Worm (Caenorhabditis elegans) whole organism, early embryonic: ENCODE measurements around the gene C24H10.4.

Experiments used
- F13C5.2 ChIP-seq: sonication (generic microtip); optimal IDR thresholded peaks from 2 replicates; lab custom pipeline; 2017; ENCODE audit warnings: mild to moderate bottlenecking, missing genetic modification characterization, inconsistent platforms, missing compliant biosample characterization
- ama-1 ChIP-seq: fragments of 150-350 bp; optimal IDR thresholded peaks from 2 replicates; lab custom pipeline; 2014
- ceh-13 ChIP-seq: fragments of 200-800 bp; sonication (Bioruptor generic); optimal IDR thresholded peaks from 2 replicates; lab custom pipeline; 2018; ENCODE audit warnings: mild to moderate bottlenecking, missing genetic modification characterization, missing compliant biosample characterization
- ceh-36 ChIP-seq: sonication (generic microtip); optimal IDR thresholded peaks from 2 replicates; lab custom pipeline; 2016; ENCODE audit warnings: missing genetic modification characterization, inconsistent platforms, missing compliant biosample characterization
- ets-7 ChIP-seq: sonication (generic microtip); optimal IDR thresholded peaks from 2 replicates; lab custom pipeline; 2016; ENCODE audit warnings: missing genotype, missing genetic modification characterization, missing compliant biosample characterization
- flt-1 ChIP-seq: fragments of 200-800 bp; sonication (Bioruptor generic); IDR thresholded peaks from 2 replicates; pipeline ENCODE4 v1.3.6; 2022; ENCODE audit warnings: missing genetic modification characterization, missing compliant biosample characterization
- hmbx-1 ChIP-seq: sonication (generic microtip); optimal IDR thresholded peaks from 2 replicates; lab custom pipeline; 2016; ENCODE audit warnings: mild to moderate bottlenecking, missing genetic modification characterization, missing compliant biosample characterization
- pes-1 ChIP-seq: fragments of 200-800 bp; sonication (Bioruptor generic); IDR thresholded peaks from 2 replicates; pipeline ENCODE4 v1.3.6; 2022; ENCODE audit warnings: missing genetic modification reagents, missing genetic modification characterization, missing compliant biosample characterization
- tbx-37 ChIP-seq: fragments of 200-800 bp; sonication (Bioruptor generic); conservative IDR thresholded peaks from 2 replicates; pipeline ENCODE4 v1.3.6; 2022; ENCODE audit warnings: missing genetic modification reagents, missing genetic modification characterization, missing compliant biosample characterization
- tra-4 ChIP-seq: sonication (generic microtip); optimal IDR thresholded peaks from 2 replicates; lab custom pipeline; 2017; ENCODE audit warnings: missing genetic modification characterization, missing compliant biosample characterization

DNA sequence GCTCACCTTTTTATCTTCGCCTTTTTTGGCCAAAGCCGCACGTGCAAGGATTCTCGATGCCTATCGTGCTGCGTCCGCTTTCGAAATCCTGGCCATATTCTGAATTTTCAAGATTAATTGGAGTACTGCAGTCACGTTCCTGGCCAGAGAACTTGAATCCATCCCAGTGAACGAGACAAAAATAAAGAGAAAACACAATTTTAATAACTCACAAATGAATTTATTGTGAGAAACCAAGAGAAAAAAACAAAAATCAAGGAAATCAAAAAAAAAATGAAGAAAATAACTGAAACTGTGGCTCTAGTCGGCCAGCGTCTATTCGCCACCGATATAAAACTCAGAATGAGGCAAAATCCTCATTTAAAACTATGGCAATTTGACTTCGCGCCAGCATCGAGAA lies at the start of gene C24H10.4:
- TF ChIP-seq ama-1 (lab: Kevin White, UChicago) (no peak), ceh-13 (GFP tag; lab: Kevin White, UChicago) (no peak), flt-1 (GFP tag; lab: Robert Waterston, UW) (no peak), F13C5.2 (no peak), pes-1 (GFP tag; lab: Robert Waterston, UW) (no peak), ets-7 (tag; lab: Kevin White, UChicago) (no peak), tbx-37 (no peak), hmbx-1 (tag; lab: Kevin White, UChicago) (no peak), tra-4 (tag; lab: Kevin White, UChicago) (no peak), ceh-36 (no peak)
